Fruit fly (Drosophila melanogaster) whole organism, prepupa: ENCODE data around the gene DCAF12.

Source experiments
- CG10631 ChIP-seq: fragments of 200-800 bp; sonication (Bioruptor generic); optimal IDR thresholded peaks from 2 replicates; lab custom pipeline; 2016; ENCODE audit warnings: missing biosample characterization, missing genetic modification characterization
- CG10669 ChIP-seq: fragments of 200-800 bp; sonication (Bioruptor generic); optimal IDR thresholded peaks from 3 replicates; lab custom pipeline; 2018; ENCODE audit warnings: missing biosample characterization, mild to moderate bottlenecking, missing genetic modification characterization, moderate library complexity
- CG8632 ChIP-seq: fragments of 200-800 bp; sonication (Bioruptor generic); optimal IDR thresholded peaks from 3 replicates; lab custom pipeline; 2016; ENCODE audit warnings: missing biosample characterization, missing genetic modification characterization
- CG9139 ChIP-seq: fragments of 200-800 bp; sonication (Bioruptor generic); optimal IDR thresholded peaks from 3 replicates; lab custom pipeline; 2017; ENCODE audit warnings: missing biosample characterization, mild to moderate bottlenecking, missing genetic modification characterization
- Gug ChIP-seq: fragments of 200-800 bp; sonication (Bioruptor generic); IDR thresholded peaks from 2 replicates; pipeline ENCODE4 v1.3.6; 2022; ENCODE audit warnings: missing biosample characterization, missing genetic modification characterization
- pdm3 ChIP-seq: fragments of 200-800 bp; sonication (Bioruptor generic); optimal IDR thresholded peaks from 3 replicates; lab custom pipeline; 2016; ENCODE audit warnings: missing biosample characterization, missing genetic modification characterization
- salr ChIP-seq, 2 experiments: fragments of 200-800 bp; sonication (Bioruptor generic); optimal IDR thresholded peaks; 3 replicates each; lab custom pipeline; 2016 to 2018; ENCODE audit warnings: missing biosample characterization in 2 of 2, missing genetic modification characterization in 2 of 2, mild to moderate bottlenecking in 1 of 2

dm6 chr3R:11992934-11993670, 23.7 kb downstream of the DCAF12 start, which contains the start of gene mfas:
- TF ChIP-seq salr (GFP tag; optimal IDR thresholded peaks at IDR 0.05; lab: Kevin White, UChicago) (no peak), CG9139 (GFP tag; lab: Kevin White, UChicago) (peak; percentile 39), CG8632 (GFP tag; lab: Kevin White, UChicago) (no peak), Gug (no peak), pdm3 (GFP tag; lab: Kevin White, UChicago) (no peak), CG10631 (no peak), CG10669 (GFP tag; lab: Kevin White, UChicago) (no peak)
